Worm (Caenorhabditis elegans): ENCODE data around the gene col-40.
A peak's percentile ranks its signal among the peaks of the same experiment; 100 is the strongest.

The col-40 gene

ce11 chrII:1138618-1139017, 31.9 kb upstream of the col-40 start:
- TF ChIP-seq mef-2 (tag; optimal IDR thresholded peaks at IDR 0.05) (no peak), ama-1 (optimal IDR thresholded peaks at IDR 0.05) (no peak), efl-1 (optimal IDR thresholded peaks at IDR 0.05) (no peak), efl-1 (GFP tag; optimal IDR thresholded peaks at IDR 0.05 in 1 of 2) (peak in 1 of 2 experiments; percentile 46), lin-13 (GFP tag; optimal IDR thresholded peaks at IDR 0.05) (no peak), C16A3.4 (tag; optimal IDR thresholded peaks at IDR 0.05) (no peak), elt-2 (tag; optimal IDR thresholded peaks at IDR 0.05) (peak; percentile 57), egl-13 (tag; optimal IDR thresholded peaks at IDR 0.05) (no peak), unc-30 (tag; optimal IDR thresholded peaks at IDR 0.05) (no peak), lin-35 (GFP tag; optimal IDR thresholded peaks at IDR 0.05) (peak in 1 of 2 experiments; percentile 3)

ce11 chrII:1136485-1136884, 29.7 kb upstream of the col-40 start, which contains the start of gene pod-2:
Gene pod-2, plus strand, starts transcription at chrII:1136785.
- TF ChIP-seq xbp-1 (tag; optimal IDR thresholded peaks at IDR 0.05) (no peak), C16A3.4 (tag; optimal IDR thresholded peaks at IDR 0.05) (no peak), elt-3 (tag; optimal IDR thresholded peaks at IDR 0.05) (no peak)

- peak; percentile 31 for TF ChIP-seq blmp-1 (tag; optimal IDR thresholded peaks at IDR 0.05)
- peak; percentile 61 to 83 (median 75) for TF ChIP-seq dpl-1 (GFP tag; optimal IDR thresholded peaks at IDR 0.05)
- TF ChIP-seq nhr-85 (tag) = peak; percentile 71
- peak; percentile 69 for TF ChIP-seq isw-1 (GFP tag; IDR thresholded peaks at IDR 0.05)
- peak; percentile 76 for TF ChIP-seq mab-9 (GFP tag; IDR thresholded peaks at IDR 0.05)
- TF ChIP-seq unc-98 (GFP tag; IDR thresholded peaks at IDR 0.05) = peak; percentile 62
- peak; percentile 32 for TF ChIP-seq C16A3.4 (tag; optimal IDR thresholded peaks at IDR 0.05)
- TF ChIP-seq pax-3 (tag; optimal IDR thresholded peaks at IDR 0.05) = peak; percentile 49
- TF ChIP-seq nhr-71 (tag; optimal IDR thresholded peaks at IDR 0.05) = peak; percentile 67
- peak; percentile 50 to 76 for TF ChIP-seq efl-1 (optimal IDR thresholded peaks at IDR 0.05)
- TF ChIP-seq efl-1 (GFP tag; optimal IDR thresholded peaks at IDR 0.05 in 1 of 2) = peak; percentile 84 to 98
- TF ChIP-seq snu-23 (GFP tag; optimal IDR thresholded peaks at IDR 0.05) = peak; percentile 49
- TF ChIP-seq unc-86 (tag; optimal IDR thresholded peaks at IDR 0.05) = peak; percentile 46
- peak; percentile 71 for TF ChIP-seq ceh-88 (GFP tag; IDR thresholded peaks at IDR 0.05)
- TF ChIP-seq ceh-82 (tag; optimal IDR thresholded peaks at IDR 0.05) = peak; percentile 15 to 36 (median 16)
- peak; percentile 67 for TF ChIP-seq nhr-19 (GFP tag; conservative IDR thresholded peaks at IDR 0.05)
- TF ChIP-seq lsy-2 (tag; optimal IDR thresholded peaks at IDR 0.05) = peak in 1 of 2 experiments; percentile 50
- peak; percentile 56 for TF ChIP-seq lin-14 (GFP tag; optimal IDR thresholded peaks at IDR 0.05)
- peak; percentile 71 for TF ChIP-seq nhr-47 (tag; optimal IDR thresholded peaks at IDR 0.05)
- peak in 1 of 6 experiments; percentile 31 for TF ChIP-seq elt-3 (tag; optimal IDR thresholded peaks at IDR 0.05)
- TF ChIP-seq ztf-11 (tag; optimal IDR thresholded peaks at IDR 0.05) = peak in 1 of 2 experiments; percentile 77
- TF ChIP-seq tbx-2 (tag; optimal IDR thresholded peaks at IDR 0.05) = peak; percentile 44
- peak; percentile 24 for TF ChIP-seq mep-1 (tag; optimal IDR thresholded peaks at IDR 0.05)
- TF ChIP-seq lin-13 (GFP tag; optimal IDR thresholded peaks at IDR 0.05) = peak; percentile 41
- TF ChIP-seq xbp-1 (tag; optimal IDR thresholded peaks at IDR 0.05) = peak; percentile 45
- peak; percentile 39 for TF ChIP-seq sox-4 (tag; optimal IDR thresholded peaks at IDR 0.05)
- peak; percentile 49 for TF ChIP-seq egl-13 (tag; optimal IDR thresholded peaks at IDR 0.05)
- TF ChIP-seq lin-35 (GFP tag; optimal IDR thresholded peaks at IDR 0.05) = peak; percentile 50 to 91
- peak; percentile 67 for TF ChIP-seq fkh-8 (tag; optimal IDR thresholded peaks at IDR 0.05)
- TF ChIP-seq rnt-1 (tag; optimal IDR thresholded peaks at IDR 0.05) = peak; percentile 88
- TF ChIP-seq nhr-20 (tag; optimal IDR thresholded peaks at IDR 0.05) = peak; percentile 53
- TF ChIP-seq dsc-1 (tag; optimal IDR thresholded peaks at IDR 0.05) = peak; percentile 25
- TF ChIP-seq lin-15B (tag; optimal IDR thresholded peaks at IDR 0.05) = peak; percentile 34
- peak; percentile 12 for TF ChIP-seq ceh-8 (GFP tag; optimal IDR thresholded peaks at IDR 0.05)
- TF ChIP-seq nhr-90 (tag; optimal IDR thresholded peaks at IDR 0.05; ENCODE audit: poor library complexity) = peak; percentile 49
- TF ChIP-seq swsn-7 (tag; optimal IDR thresholded peaks at IDR 0.05) = peak; percentile 40
- 0 out of 2 replicates have a peak, but pooled peaks have one; percentile 23 for TF ChIP-seq grh-1 (GFP tag; IDR thresholded peaks at IDR 0.05)
Measured at ce11 chrII:1134314-1135108, 27.7 kb upstream of the col-40 start.
